Worm (Caenorhabditis elegans): ENCODE measurements around the gene nhr-242.

DNA sequence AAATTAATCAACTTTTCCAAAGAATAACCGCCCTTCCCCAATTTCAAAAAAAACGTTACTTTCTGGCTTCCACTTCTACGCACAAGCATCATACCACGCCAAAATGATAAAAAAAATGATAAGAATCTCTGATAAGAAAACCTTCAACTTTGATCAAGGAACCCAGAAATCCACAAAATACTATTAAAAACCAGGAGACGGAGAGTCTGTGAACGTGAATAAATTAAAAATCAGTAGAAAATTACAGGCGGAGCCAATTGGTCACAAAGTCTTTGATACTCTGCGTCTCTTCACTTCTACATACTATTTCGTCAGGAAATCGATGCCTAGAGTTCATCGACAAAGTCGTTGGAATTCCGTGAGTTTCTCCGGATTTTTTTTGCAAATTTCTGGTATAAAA lies 37.2 kb upstream of the nhr-242 start, which contains the start of gene smf-3:
- TF ChIP-seq pha-4 (tag; optimal IDR thresholded peaks at IDR 0.05) (no peak), unc-62 (GFP tag; optimal IDR thresholded peaks at IDR 0.05) (no peak), ces-1 (GFP tag; optimal IDR thresholded peaks at IDR 0.05) (no peak), lsy-2 (tag; optimal IDR thresholded peaks at IDR 0.05) (no peak), nhr-76 (tag; optimal IDR thresholded peaks at IDR 0.05) (no peak), tbx-8 (GFP tag; optimal IDR thresholded peaks at IDR 0.05) (no peak), nhr-2 (tag; optimal IDR thresholded peaks at IDR 0.05) (no peak), blmp-1 (tag; optimal IDR thresholded peaks at IDR 0.05) (no peak), elt-3 (tag; optimal IDR thresholded peaks at IDR 0.05) (no peak), unc-120 (tag; optimal IDR thresholded peaks at IDR 0.05; ENCODE audit: poor library complexity, severe bottlenecking) (no peak), mep-1 (tag; optimal IDR thresholded peaks at IDR 0.05) (no peak)
